Fruit fly (Drosophila melanogaster): Measurements from ENCODE around the gene CG10405.

Gene CG10405

dm6 chr3R:16431707-16432106 is 22.6 kb upstream of the CG10405 start (continued):
- TF ChIP-seq sd (tag; optimal IDR thresholded peaks at IDR 0.05) (peak; percentile 70), CG34376 (GFP tag; optimal IDR thresholded peaks at IDR 0.05) (no peak), CG10267 (tag; optimal IDR thresholded peaks at IDR 0.05) (peak; percentile 29), CG12744 (GFP tag; optimal IDR thresholded peaks at IDR 0.05) (peak; percentile 46), pita (GFP tag; optimal IDR thresholded peaks at IDR 0.05) (no peak), hth (optimal IDR thresholded peaks at IDR 0.05) (no peak), CG30403 (GFP tag; optimal IDR thresholded peaks at IDR 0.05) (peak; percentile 28), CG3995 (GFP tag; optimal IDR thresholded peaks at IDR 0.05) (no peak), disco-r (GFP tag; optimal IDR thresholded peaks at IDR 0.05) (no peak), CG14710 (tag; optimal IDR thresholded peaks at IDR 0.05) (peak; percentile 24), CG2889 (GFP tag; IDR thresholded peaks at IDR 0.05) (no peak), jigr1 (GFP tag; IDR thresholded peaks at IDR 0.05) (no peak), CG11723 (GFP tag; optimal IDR thresholded peaks at IDR 0.05) (no peak), Sox100B (GFP tag; optimal IDR thresholded peaks at IDR 0.05) (no peak), CHES-1-like (GFP tag; optimal IDR thresholded peaks at IDR 0.05) (no peak), esg (GFP tag; conservative IDR thresholded peaks at IDR 0.05) (no peak), dpn (GFP tag; optimal IDR thresholded peaks at IDR 0.05) (peak; percentile 47 to 57), CG5180 (GFP tag; optimal IDR thresholded peaks at IDR 0.05) (no peak), gcm2 (GFP tag; optimal IDR thresholded peaks at IDR 0.05) (no peak), tgo (GFP tag; IDR thresholded peaks at IDR 0.05) (no peak), Dfd (GFP tag; optimal IDR thresholded peaks at IDR 0.05) (peak in 1 of 2 experiments; percentile 82), CG34422 (GFP tag; IDR thresholded peaks at IDR 0.05) (peak; percentile 32; the same call in 1 of the 3 replicates), az2 (GFP tag; optimal IDR thresholded peaks at IDR 0.05) (peak; percentile 32), CG3065 (GFP tag; optimal IDR thresholded peaks at IDR 0.05) (no peak), CG32767 (GFP tag; IDR thresholded peaks at IDR 0.05) (no peak), CkIIα-i1 (GFP tag; IDR thresholded peaks at IDR 0.05) (no peak), CG18262 (tag; optimal IDR thresholded peaks at IDR 0.05) (peak; percentile 13), CG7357 (GFP tag; IDR thresholded peaks at IDR 0.05) (no peak), CG14441 (GFP tag; IDR thresholded peaks at IDR 0.05) (no peak), chm (GFP tag; IDR thresholded peaks at IDR 0.05) (no peak), gce (GFP tag; IDR thresholded peaks at IDR 0.05) (peak; percentile 59; the same call in 1 of the 3 replicates), CG4328 (GFP tag; optimal IDR thresholded peaks at IDR 0.05) (no peak), cad (GFP tag; optimal IDR thresholded peaks at IDR 0.05) (no peak), B-H1 (GFP tag; IDR thresholded peaks at IDR 0.05) (no peak), gfzf (GFP tag; optimal IDR thresholded peaks at IDR 0.05) (no peak), ato (GFP tag; IDR thresholded peaks at IDR 0.05; ENCODE audit: partially characterized antibody) (peak; percentile 65), Nf-YB (GFP tag; optimal IDR thresholded peaks at IDR 0.05) (peak; percentile 9), CG13296 (GFP tag; optimal IDR thresholded peaks at IDR 0.05) (no peak), CG2202 (tag; optimal IDR thresholded peaks at IDR 0.05) (no peak), HLH3B (GFP tag; IDR thresholded peaks at IDR 0.05) (peak; percentile 59), Trl (optimal IDR thresholded peaks at IDR 0.05) (no peak), Trl (GFP tag; optimal IDR thresholded peaks at IDR 0.05) (peak; percentile 60), CG42726 (GFP tag; IDR thresholded peaks at IDR 0.05; ENCODE audit: partially characterized antibody) (peak; percentile 93), ind (GFP tag; optimal IDR thresholded peaks at IDR 0.05) (peak; percentile 11), Meics (GFP tag; optimal IDR thresholded peaks at IDR 0.05) (no peak), CG8290 (GFP tag; optimal IDR thresholded peaks at IDR 0.05) (peak; percentile 52), CG8290 (tag; optimal IDR thresholded peaks at IDR 0.05) (peak in 1 of 2 experiments; percentile 89), C15 (GFP tag; IDR thresholded peaks at IDR 0.05) (no peak), CG6175 (GFP tag; IDR thresholded peaks at IDR 0.05) (no peak), CG14965 (GFP tag; optimal IDR thresholded peaks at IDR 0.05; ENCODE audit: borderline replicate concordance) (no peak), CG9437 (GFP tag; optimal IDR thresholded peaks at IDR 0.05) (no peak), cg (GFP tag; optimal IDR thresholded peaks at IDR 0.05) (no peak), CG10979 (tag; optimal IDR thresholded peaks at IDR 0.05) (peak; percentile 40)
